Fruit fly (Drosophila melanogaster) whole organism, embryonic: Measurements from ENCODE around the gene MED14.

ENCODE experiments used
- ATbp ChIP-seq: fragments of 200-800 bp; sonication (Bioruptor generic); optimal IDR thresholded peaks from 2 replicates; lab custom pipeline; 2017; ENCODE audit warnings: missing biosample characterization, mild to moderate bottlenecking, missing genetic modification characterization, missing genetic modification reagents
- Ada2b ChIP-seq: fragments of 200-800 bp; sonication (Bioruptor generic); IDR thresholded peaks from 2 replicates; pipeline ENCODE4 v1.3.6; 2022; ENCODE audit warnings: missing biosample characterization, missing genetic modification characterization
- Awh ChIP-seq: fragments of 200-800 bp; sonication (Bioruptor generic); IDR thresholded peaks from 2 replicates; pipeline ENCODE4, ENCODE4 v1.3.6; 2022; ENCODE audit warnings: missing biosample characterization, missing genetic modification characterization
- CG11093 ChIP-seq: fragments of 200-800 bp; sonication (Bioruptor generic); IDR thresholded peaks from 3 replicates; pipeline ENCODE4 v1.3.6; 2022; ENCODE audit warnings: missing biosample characterization, missing genetic modification characterization
- CG12391 ChIP-seq: fragments of 200-800 bp; sonication (Bioruptor generic); optimal IDR thresholded peaks from 3 replicates; lab custom pipeline; 2018; ENCODE audit warnings: missing biosample characterization, mild to moderate bottlenecking, missing genetic modification characterization, moderate library complexity
- CG13424 ChIP-seq: fragments of 200-800 bp; sonication (Bioruptor generic); optimal IDR thresholded peaks from 2 replicates; lab custom pipeline; 2019; ENCODE audit warnings: missing biosample characterization, mild to moderate bottlenecking, missing genetic modification characterization, moderate library complexity
- CG16813 ChIP-seq: fragments of 200-800 bp; sonication (Bioruptor generic); IDR thresholded peaks from 3 replicates; pipeline ENCODE4 v1.3.6; 2022; ENCODE audit warnings: missing biosample characterization, missing genetic modification characterization; ENCODE audit not compliant: partially characterized antibody
- CG17829 ChIP-seq: fragments of 200-800 bp; optimal IDR thresholded peaks from 2 replicates; lab custom pipeline; 2019; ENCODE audit warnings: missing biosample characterization, mild to moderate bottlenecking, missing genetic modification characterization, moderate library complexity
- CG2678 ChIP-seq: fragments of 200-800 bp; sonication (Bioruptor generic); optimal IDR thresholded peaks from 3 replicates; lab custom pipeline; 2019; ENCODE audit warnings: missing biosample characterization, mild to moderate bottlenecking, missing genetic modification characterization, moderate library complexity
- CG2875 ChIP-seq: fragments of 200-800 bp; sonication (Bioruptor generic); optimal IDR thresholded peaks from 2 replicates; lab custom pipeline; 2017; ENCODE audit warnings: missing biosample characterization, mild to moderate bottlenecking, missing genetic modification characterization, missing genetic modification reagents
- CG30403 ChIP-seq: fragments of 200-800 bp; sonication (Bioruptor generic); optimal IDR thresholded peaks from 3 replicates; lab custom pipeline; 2016; ENCODE audit warnings: missing biosample characterization, missing genetic modification characterization
- CG31388 ChIP-seq: fragments of 200-800 bp; sonication (Bioruptor generic); optimal IDR thresholded peaks from 2 replicates; lab custom pipeline; 2016; ENCODE audit warnings: missing biosample characterization, missing genetic modification characterization
- CG3407 ChIP-seq: fragments of 200-800 bp; sonication (Bioruptor generic); optimal IDR thresholded peaks from 2 replicates; lab custom pipeline; 2018; ENCODE audit warnings: missing biosample characterization, mild to moderate bottlenecking, missing genetic modification characterization
- CG4360 ChIP-seq: fragments of 200-800 bp; sonication (Bioruptor generic); IDR thresholded peaks from 2 replicates; pipeline ENCODE4 v1.3.6; 2022; ENCODE audit warnings: missing biosample characterization, missing genetic modification characterization
- CG5180 ChIP-seq: fragments of 200-800 bp; sonication (Bioruptor generic); optimal IDR thresholded peaks from 3 replicates; lab custom pipeline; 2017; ENCODE audit warnings: missing biosample characterization, missing genetic modification characterization, mild to moderate bottlenecking, moderate library complexity, missing genetic modification reagents
- CG6272 ChIP-seq: fragments of 200-800 bp; sonication (Bioruptor generic); IDR thresholded peaks from 2 replicates; pipeline ENCODE4 v1.3.6; 2022; ENCODE audit warnings: missing biosample characterization, missing genetic modification characterization
- CG6813 ChIP-seq: fragments of 200-800 bp; sonication (Bioruptor generic); optimal IDR thresholded peaks from 2 replicates; lab custom pipeline; 2017; ENCODE audit warnings: missing biosample characterization, missing genetic modification characterization, mild to moderate bottlenecking, moderate library complexity, missing genetic modification reagents
- Hr3 ChIP-seq: fragments of 200-800 bp; sonication (Bioruptor generic); optimal IDR thresholded peaks from 3 replicates; lab custom pipeline; 2016; ENCODE audit warnings: missing biosample characterization, missing genetic modification characterization
- Hr78 ChIP-seq, 2 experiments: fragments of 200-800 bp in 1 of 2; fragments of >200 bp in 1 of 2; sonication (Bioruptor generic) in 1 of 2; optimal IDR thresholded peaks; 2 replicates each; lab custom pipeline; 2017 to 2019; ENCODE audit warnings: missing biosample characterization in 2 of 2, missing genetic modification characterization in 2 of 2, mild to moderate bottlenecking in 1 of 2, moderate library complexity in 1 of 2
- Med ChIP-seq: fragments of 200-800 bp; sonication (Bioruptor generic); peaks from one replicate; lab custom pipeline; 2016; ENCODE audit warnings: missing biosample characterization, missing genetic modification characterization, mild to moderate bottlenecking, inconsistent platforms, moderate library complexity
- Oli ChIP-seq: fragments of 200-800 bp; sonication (Bioruptor generic); optimal IDR thresholded peaks from 2 replicates; lab custom pipeline; 2018; ENCODE audit warnings: missing biosample characterization, mild to moderate bottlenecking, missing genetic modification characterization, moderate library complexity
- Sox102F ChIP-seq: fragments of 200-800 bp; sonication (Bioruptor generic); optimal IDR thresholded peaks from 2 replicates; lab custom pipeline; 2018; ENCODE audit warnings: missing biosample characterization, mild to moderate bottlenecking, missing genetic modification characterization, moderate library complexity
- Spps ChIP-seq: fragments of 200-800 bp; sonication (Bioruptor generic); optimal IDR thresholded peaks from 2 replicates; lab custom pipeline; 2018; ENCODE audit warnings: missing biosample characterization, mild to moderate bottlenecking, missing genetic modification characterization
- Ssrp ChIP-seq: fragments of 200-800 bp; sonication (Bioruptor generic); optimal IDR thresholded peaks from 2 replicates; lab custom pipeline; 2018; ENCODE audit warnings: missing biosample characterization, mild to moderate bottlenecking, missing genetic modification characterization, moderate library complexity
- Vsx1 ChIP-seq: fragments of 200-800 bp; sonication (Bioruptor generic); optimal IDR thresholded peaks from 2 replicates; lab custom pipeline; 2017; ENCODE audit warnings: missing biosample characterization, mild to moderate bottlenecking, missing genetic modification characterization, missing genetic modification reagents
- az2 ChIP-seq: fragments of 200-800 bp; sonication (Bioruptor generic); optimal IDR thresholded peaks from 3 replicates; lab custom pipeline; 2016; ENCODE audit warnings: missing biosample characterization, missing genetic modification characterization
- bab2 ChIP-seq: fragments of 200-800 bp; sonication (Bioruptor generic); optimal IDR thresholded peaks from 2 replicates; lab custom pipeline; 2016; ENCODE audit warnings: missing biosample characterization, missing genetic modification characterization
- caup ChIP-seq: fragments of 200-800 bp; sonication (Bioruptor generic); optimal IDR thresholded peaks from 3 replicates; lab custom pipeline; 2017; ENCODE audit warnings: missing biosample characterization, mild to moderate bottlenecking, missing genetic modification characterization, moderate library complexity; ENCODE audit not compliant: severe bottlenecking
- chif ChIP-seq, 2 experiments: fragments of 200-800 bp; sonication (Bioruptor generic); optimal IDR thresholded peaks; 3 replicates each; lab custom pipeline; 2016; ENCODE audit warnings: missing biosample characterization in 2 of 2, missing genetic modification characterization in 2 of 2
- crol ChIP-seq: fragments of 200-800 bp; sonication (Bioruptor generic); IDR thresholded peaks from 2 replicates; pipeline ENCODE4 v1.3.6; 2022; ENCODE audit warnings: missing biosample characterization, missing genetic modification characterization
- fd96Cb ChIP-seq: fragments of 200-800 bp; sonication (Bioruptor generic); optimal IDR thresholded peaks from 2 replicates; lab custom pipeline; 2018; ENCODE audit warnings: missing biosample characterization, mild to moderate bottlenecking, missing genetic modification characterization, moderate library complexity
- kni ChIP-seq: fragments of 200-800 bp; sonication (Bioruptor generic); optimal IDR thresholded peaks from 3 replicates; lab custom pipeline; 2017; ENCODE audit warnings: mild to moderate bottlenecking, missing biosample characterization, missing genetic modification reagents, missing genetic modification characterization
- knrl ChIP-seq: fragments of 200-800 bp; sonication (Bioruptor generic); IDR thresholded peaks from 3 replicates; pipeline ENCODE4 v1.3.6; 2022; ENCODE audit warnings: missing biosample characterization, missing genetic modification characterization; ENCODE audit not compliant: partially characterized antibody
- lbe ChIP-seq: fragments of 200-800 bp; sonication (Bioruptor generic); optimal IDR thresholded peaks from 2 replicates; lab custom pipeline; 2016; ENCODE audit warnings: missing biosample characterization, mild to moderate bottlenecking, missing genetic modification characterization
- lov ChIP-seq, 2 experiments: fragments of 200-800 bp in 1 of 2; fragments of >200 bp in 1 of 2; sonication (Bioruptor generic) in 1 of 2; IDR thresholded peaks in 1 of 2; optimal IDR thresholded peaks in 1 of 2; 2 replicates in 1 of 2; 3 replicates in 1 of 2; pipeline versions ENCODE4 v1.3.6 to Lab custom; 2017 to 2022; ENCODE audit warnings: missing biosample characterization in 1 of 2, missing genetic modification characterization in 1 of 2
- nmo ChIP-seq: fragments of 200-800 bp; sonication (Bioruptor generic); optimal IDR thresholded peaks from 2 replicates; lab custom pipeline; 2018; ENCODE audit warnings: missing biosample characterization, mild to moderate bottlenecking, missing genetic modification characterization, moderate library complexity
- nom ChIP-seq: fragments of 200-800 bp; sonication (Bioruptor generic); optimal IDR thresholded peaks from 2 replicates; lab custom pipeline; 2017; ENCODE audit warnings: missing biosample characterization, missing genetic modification characterization, mild to moderate bottlenecking, moderate library complexity, missing genetic modification reagents
- onecut ChIP-seq: fragments of 200-800 bp; sonication (Bioruptor generic); IDR thresholded peaks from 2 replicates; pipeline ENCODE4 v1.3.6; 2022; ENCODE audit warnings: missing biosample characterization, missing genetic modification characterization
- pb ChIP-seq: fragments of 200-800 bp; sonication (Bioruptor generic); optimal IDR thresholded peaks from 3 replicates; lab custom pipeline; 2016; ENCODE audit warnings: missing biosample characterization, missing genetic modification characterization
- phol ChIP-seq: fragments of 200-800 bp; sonication (Bioruptor generic); optimal IDR thresholded peaks from 3 replicates; lab custom pipeline; 2018; ENCODE audit warnings: missing biosample characterization, mild to moderate bottlenecking, missing genetic modification characterization, moderate library complexity
- rib ChIP-seq: fragments of 200-800 bp; sonication (Bioruptor generic); IDR thresholded peaks from 2 replicates; pipeline ENCODE4 v1.3.6; 2022; ENCODE audit warnings: missing biosample characterization, missing genetic modification characterization
- row ChIP-seq: fragments of 200-800 bp; sonication (Bioruptor generic); IDR thresholded peaks from 3 replicates; pipeline ENCODE4 v1.3.6; 2022; ENCODE audit warnings: missing biosample characterization, missing genetic modification characterization
- sc ChIP-seq, 3 experiments: fragments of >200 bp in 2 of 3; fragments of 200-800 bp in 1 of 3; sonication (Bioruptor generic) in 1 of 3; optimal IDR thresholded peaks; 2 replicates in 2 of 3; 3 replicates in 1 of 3; lab custom pipeline; 2017; ENCODE audit warnings: mild to moderate bottlenecking in 1 of 3, missing biosample characterization in 1 of 3, missing genetic modification characterization in 1 of 3, missing genetic modification reagents in 1 of 3
- sens ChIP-seq: fragments of 200-800 bp; sonication (Bioruptor generic); peaks from one replicate; lab custom pipeline; 2016; ENCODE audit warnings: missing biosample characterization, missing genetic modification characterization
- shn ChIP-seq: fragments of 200-800 bp; sonication (Bioruptor generic); optimal IDR thresholded peaks from 3 replicates; lab custom pipeline; 2016; ENCODE audit warnings: missing biosample characterization, missing genetic modification characterization
- ssp ChIP-seq: fragments of 200-800 bp; sonication (Bioruptor generic); IDR thresholded peaks from 2 replicates; pipeline ENCODE4 v1.3.6; 2022; ENCODE audit warnings: missing biosample characterization, missing genetic modification characterization
- wor ChIP-seq: fragments of 200-800 bp; sonication (Bioruptor generic); IDR thresholded peaks from 2 replicates; pipeline ENCODE4 v1.3.6; 2022; ENCODE audit warnings: missing biosample characterization, missing genetic modification characterization

MED14 gene

DNA sequence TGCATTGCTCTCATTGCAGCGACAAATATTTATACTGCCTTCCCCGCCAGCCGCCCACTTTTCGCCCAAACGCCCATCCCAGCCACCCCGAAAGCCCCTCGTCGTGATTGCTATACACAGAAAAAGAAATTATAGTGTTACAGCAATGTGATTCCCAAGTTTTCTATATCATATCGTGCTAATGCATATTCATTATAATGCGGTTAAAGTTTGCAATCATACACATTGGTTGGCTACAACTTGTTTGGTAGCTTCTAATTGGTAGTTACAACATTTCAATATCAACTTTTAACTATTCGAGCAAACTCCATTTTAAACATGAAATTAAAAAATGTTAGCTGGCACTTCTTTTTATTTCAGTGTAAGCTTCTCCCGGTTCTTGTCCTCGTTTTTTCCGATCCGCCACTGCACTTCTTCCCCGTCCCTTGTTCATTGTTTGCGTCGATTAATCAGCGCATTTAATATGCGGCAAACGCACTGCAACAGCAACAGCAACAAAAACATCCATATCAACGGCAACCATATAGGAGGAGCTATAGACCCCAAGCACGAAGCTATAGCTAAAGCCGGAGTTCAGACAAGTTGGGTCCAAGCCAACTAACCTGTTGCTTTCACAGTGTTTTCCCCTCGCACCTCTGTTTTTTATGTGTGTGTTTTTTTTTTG, 26.9 kb upstream of the MED14 start (continued):
- peak; percentile 21 for TF ChIP-seq az2 (GFP tag; lab: Kevin White, UChicago)
- TF ChIP-seq Ssrp = peak; percentile 51
- TF ChIP-seq CG6813 = peak; percentile 5
- no peak for TF ChIP-seq shn
- TF ChIP-seq Awh (GFP tag; lab: Robert Waterston, UW) = no peak
- TF ChIP-seq CG12391 = peak; percentile 29
- no peak for TF ChIP-seq rib (GFP tag; lab: Robert Waterston, UW)
- TF ChIP-seq CG6272 (GFP tag; lab: Robert Waterston, UW) = no peak
- peak; percentile 66 for TF ChIP-seq Med
- peak; percentile 48 for TF ChIP-seq kni
- no peak for TF ChIP-seq sc (optimal IDR thresholded peaks at IDR 0.05; lab: Kevin White, UChicago)
- peak; percentile 30 for TF ChIP-seq sc (GFP tag; optimal IDR thresholded peaks at IDR 0.05; lab: Kevin White, UChicago)
- peak; percentile 2 for TF ChIP-seq CG17829 (tag; lab: Kevin White, UChicago)
- peak in 1 of 2 experiments; percentile 10 for TF ChIP-seq chif (GFP tag; optimal IDR thresholded peaks at IDR 0.05; lab: Kevin White, UChicago)
- TF ChIP-seq CG13424 = peak; percentile 12
- TF ChIP-seq bab2 = peak; percentile 16
- 0 out of 2 replicates have a peak, but pooled peaks have one; percentile 36 for TF ChIP-seq wor (GFP tag; lab: Robert Waterston, UW)
- no peak for TF ChIP-seq Ada2b
- TF ChIP-seq Hr78 (GFP tag; optimal IDR thresholded peaks at IDR 0.05; lab: Kevin White, UChicago) = no peak
- peak; percentile 19 for TF ChIP-seq Hr3 (GFP tag; lab: Kevin White, UChicago)
- TF ChIP-seq CG16813 (GFP tag; lab: Robert Waterston, UW) = no peak
- TF ChIP-seq row (GFP tag; lab: Robert Waterston, UW) = 0 out of 3 replicates have a peak, but pooled peaks have one; percentile 14
- peak; percentile 59 for TF ChIP-seq nom (GFP tag; lab: Kevin White, UChicago)
- peak; percentile 20 for TF ChIP-seq CG2875
- peak; percentile 28 for TF ChIP-seq Oli (tag; lab: Kevin White, UChicago)
- TF ChIP-seq CG11093 = peak; percentile 45; the same call in 1 of the 3 replicates
- no peak for TF ChIP-seq CG3407 (GFP tag; lab: Kevin White, UChicago)
- no peak for TF ChIP-seq knrl
- TF ChIP-seq CG4360 (GFP tag; lab: Robert Waterston, UW) = 0 out of 2 replicates have a peak, but pooled peaks have one; percentile 26
- TF ChIP-seq sens (GFP tag; lab: Kevin White, UChicago) = peak; percentile 90
- no peak for TF ChIP-seq ssp (GFP tag; lab: Robert Waterston, UW)
- no peak for TF ChIP-seq lov (optimal IDR thresholded peaks at IDR 0.05; lab: Kevin White, UChicago)
- no peak for TF ChIP-seq lov (GFP tag; IDR thresholded peaks at IDR 0.05; lab: Robert Waterston, UW)
- peak; percentile 18 for TF ChIP-seq lbe (GFP tag; lab: Kevin White, UChicago)
- no peak for TF ChIP-seq Vsx1 (GFP tag; lab: Kevin White, UChicago)
- TF ChIP-seq Sox102F (GFP tag; lab: Kevin White, UChicago) = no peak
- no peak for TF ChIP-seq caup (GFP tag; lab: Kevin White, UChicago)
- peak; percentile 41 for TF ChIP-seq ATbp (GFP tag; lab: Kevin White, UChicago)
- TF ChIP-seq pb (GFP tag; lab: Kevin White, UChicago) = no peak
- TF ChIP-seq Spps (tag; lab: Kevin White, UChicago) = peak; percentile 6
- peak; percentile 7; the same call in 1 of the 2 replicates for TF ChIP-seq onecut
- TF ChIP-seq nmo = peak; percentile 56
- TF ChIP-seq CG5180 (GFP tag; lab: Kevin White, UChicago) = peak; percentile 88
- TF ChIP-seq CG2678 (tag; lab: Kevin White, UChicago) = no peak
- peak; percentile 16 for TF ChIP-seq CG30403 (GFP tag; lab: Kevin White, UChicago)
- no peak for TF ChIP-seq CG31388 (GFP tag; lab: Kevin White, UChicago)
- TF ChIP-seq fd96Cb = peak; percentile 41
- TF ChIP-seq crol (GFP tag; lab: Robert Waterston, UW) = 0 out of 2 replicates have a peak, but pooled peaks have one; percentile 33
- TF ChIP-seq phol (tag; lab: Kevin White, UChicago) = peak; percentile 58
